Fruit fly (Drosophila melanogaster): ENCODE measurements around the gene CG31373.

CG31373 gene

dm6 chr3R:10688835-10689234, 20.3 kb downstream of the CG31373 start (continued):
- peak; percentile 79 for TF ChIP-seq CG2120 (GFP tag; optimal IDR thresholded peaks at IDR 0.05)
- no peak for TF ChIP-seq pzg (GFP tag; optimal IDR thresholded peaks at IDR 0.05)
- TF ChIP-seq vfl (GFP tag; optimal IDR thresholded peaks at IDR 0.05): no peak
- TF ChIP-seq lov (optimal IDR thresholded peaks at IDR 0.05): no peak
- 0 out of 3 replicates have a peak, but pooled peaks have one; percentile 43 for TF ChIP-seq lov (GFP tag; IDR thresholded peaks at IDR 0.05)
- no peak for TF ChIP-seq CG10959 (GFP tag; IDR thresholded peaks at IDR 0.05)
- peak; percentile 37 for TF ChIP-seq CG7556 (GFP tag; optimal IDR thresholded peaks at IDR 0.05)
- TF ChIP-seq trem (tag; optimal IDR thresholded peaks at IDR 0.05): no peak
- no peak for TF ChIP-seq pros (GFP tag; optimal IDR thresholded peaks at IDR 0.05)
- no peak for TF ChIP-seq insv (GFP tag; optimal IDR thresholded peaks at IDR 0.05)
- TF ChIP-seq Stat92E (GFP tag; optimal IDR thresholded peaks at IDR 0.05): no peak
- TF ChIP-seq CG9727 (GFP tag; optimal IDR thresholded peaks at IDR 0.05): peak; percentile 51
- no peak for TF ChIP-seq fd102C (GFP tag; optimal IDR thresholded peaks at IDR 0.05)
- peak; percentile 76 for TF ChIP-seq CG9932 (GFP tag; IDR thresholded peaks at IDR 0.05)
- peak; percentile 3 for TF ChIP-seq CG1647 (GFP tag; optimal IDR thresholded peaks at IDR 0.05)
- no peak for TF ChIP-seq CG17568 (GFP tag; optimal IDR thresholded peaks at IDR 0.05)
- TF ChIP-seq CG3995 (GFP tag; optimal IDR thresholded peaks at IDR 0.05): no peak
- TF ChIP-seq nmo (GFP tag; optimal IDR thresholded peaks at IDR 0.05): peak; percentile 31
- TF ChIP-seq Xbp1 (GFP tag; optimal IDR thresholded peaks at IDR 0.05): peak; percentile 22
- TF ChIP-seq CG12391 (tag; optimal IDR thresholded peaks at IDR 0.05): peak; percentile 48
- TF ChIP-seq ranshi (GFP tag; IDR thresholded peaks at IDR 0.05): peak; percentile 59
- no peak; the same call in 1 of the 2 replicates for TF ChIP-seq E2f2 (GFP tag; IDR thresholded peaks at IDR 0.05)
- no peak for TF ChIP-seq dm (GFP tag; optimal IDR thresholded peaks at IDR 0.05)
- TF ChIP-seq Mrtf (GFP tag; IDR thresholded peaks at IDR 0.05): peak; percentile 42; the same call in 1 of the 3 replicates
- TF ChIP-seq CG14667 (GFP tag; IDR thresholded peaks at IDR 0.05): no peak
- TF ChIP-seq Pdp1 (GFP tag; optimal IDR thresholded peaks at IDR 0.05): no peak
- TF ChIP-seq CG15011 (GFP tag; optimal IDR thresholded peaks at IDR 0.05): no peak
- TF ChIP-seq CG2712 (tag; optimal IDR thresholded peaks at IDR 0.05): peak; percentile 64
- no peak for TF ChIP-seq Dad (GFP tag; optimal IDR thresholded peaks at IDR 0.05)
- TF ChIP-seq zen2 (GFP tag; IDR thresholded peaks at IDR 0.05; ENCODE audit: partially characterized antibody): no peak
- no peak for TF ChIP-seq sisA (GFP tag; IDR thresholded peaks at IDR 0.05)
- TF ChIP-seq CG17361 (GFP tag; IDR thresholded peaks at IDR 0.05): 0 out of 3 replicates have a peak, but pooled peaks have one; percentile 44
- no peak for TF ChIP-seq ems (GFP tag; optimal IDR thresholded peaks at IDR 0.05)
- TF ChIP-seq Drgx (GFP tag; IDR thresholded peaks at IDR 0.05): peak; percentile 52
- TF ChIP-seq CG10321 (GFP tag; IDR thresholded peaks at IDR 0.05): no peak
- peak; percentile 38 for TF ChIP-seq CG15514 (GFP tag; optimal IDR thresholded peaks at IDR 0.05)
- peak; percentile 29; the same call in 1 of the 2 replicates for TF ChIP-seq CG32772 (GFP tag; IDR thresholded peaks at IDR 0.05)
- peak; percentile 75 for TF ChIP-seq Atf6 (GFP tag; IDR thresholded peaks at IDR 0.05)
- no peak for TF ChIP-seq her (GFP tag; optimal IDR thresholded peaks at IDR 0.05)
- no peak for TF ChIP-seq nerfin-1 (tag; optimal IDR thresholded peaks at IDR 0.05)
- TF ChIP-seq C15 (GFP tag; IDR thresholded peaks at IDR 0.05): 0 out of 3 replicates have a peak, but pooled peaks have one; percentile 17
- peak; percentile 42 for TF ChIP-seq HHEX (GFP tag; optimal IDR thresholded peaks at IDR 0.05)
- no peak for TF ChIP-seq Oli (tag; optimal IDR thresholded peaks at IDR 0.05)
- TF ChIP-seq Hmx (GFP tag; optimal IDR thresholded peaks at IDR 0.05): no peak
- TF ChIP-seq CG4617 (GFP tag; optimal IDR thresholded peaks at IDR 0.05; ENCODE audit: borderline replicate concordance): no peak
- no peak for TF ChIP-seq Nf-YC (tag; optimal IDR thresholded peaks at IDR 0.05)
- peak; percentile 4 for TF ChIP-seq bab2 (GFP tag; optimal IDR thresholded peaks at IDR 0.05)
- TF ChIP-seq nerfin-2 (GFP tag; IDR thresholded peaks at IDR 0.05; ENCODE audit: partially characterized antibody): no peak
- TF ChIP-seq inv (GFP tag; IDR thresholded peaks at IDR 0.05; ENCODE audit: partially characterized antibody): no peak
- TF ChIP-seq MTF-1 (GFP tag; optimal IDR thresholded peaks at IDR 0.05; ENCODE audit: borderline replicate concordance): no peak
- TF ChIP-seq Antp (GFP tag; optimal IDR thresholded peaks at IDR 0.05): no peak

Measured in whole organism, embryonic.